Fruit fly (Drosophila melanogaster): Measurements from ENCODE around the gene CG32152.

Gene CG32152

dm6 chr3L:16112069-16112820 is 31.6 kb downstream of the CG32152 start, which contains the start of gene Zn72D (continued):
- TF ChIP-seq Dll (GFP tag; IDR thresholded peaks at IDR 0.05; ENCODE audit: partially characterized antibody) (peak; percentile 45; the same call in 1 of the 4 replicates), klu (GFP tag; IDR thresholded peaks at IDR 0.05) (no peak), E2f2 (GFP tag; IDR thresholded peaks at IDR 0.05) (0 out of 2 replicates have a peak, but pooled peaks have one; percentile 18), Vsx1 (GFP tag; optimal IDR thresholded peaks at IDR 0.05) (no peak), CG8944 (GFP tag; optimal IDR thresholded peaks at IDR 0.05) (no peak), Dp (GFP tag; optimal IDR thresholded peaks at IDR 0.05) (peak; percentile 8), Sin3A (optimal IDR thresholded peaks at IDR 0.05) (peak; percentile 73), fd64A (GFP tag; optimal IDR thresholded peaks at IDR 0.05) (no peak), Dbx (GFP tag; IDR thresholded peaks at IDR 0.05) (no peak), CG1602 (GFP tag; optimal IDR thresholded peaks at IDR 0.05) (no peak), CG7271 (tag; optimal IDR thresholded peaks at IDR 0.05) (peak; percentile 22), ro (GFP tag; IDR thresholded peaks at IDR 0.05) (no peak), CG31441 (GFP tag; IDR thresholded peaks at IDR 0.05) (no peak), CG5953 (GFP tag; IDR thresholded peaks at IDR 0.05) (no peak), stc (GFP tag; IDR thresholded peaks at IDR 0.05) (no peak), H2.0 (GFP tag; IDR thresholded peaks at IDR 0.05) (no peak), CG12071 (GFP tag; optimal IDR thresholded peaks at IDR 0.05) (no peak), CG10959 (GFP tag; IDR thresholded peaks at IDR 0.05) (no peak), bowl (GFP tag; IDR thresholded peaks at IDR 0.05) (no peak), Deaf1 (tag; optimal IDR thresholded peaks at IDR 0.05) (no peak), Dref (GFP tag; IDR thresholded peaks at IDR 0.05) (peak; percentile 49), CG17612 (GFP tag; IDR thresholded peaks at IDR 0.05) (no peak), tup (GFP tag; optimal IDR thresholded peaks at IDR 0.05) (no peak), en (GFP tag; optimal IDR thresholded peaks at IDR 0.05) (no peak), inv (GFP tag; IDR thresholded peaks at IDR 0.05; ENCODE audit: partially characterized antibody) (no peak)

- TF ChIP-seq toy (GFP tag; IDR thresholded peaks at IDR 0.05) (no peak), CG8478 (optimal IDR thresholded peaks at IDR 0.05) (no peak), CG9932 (GFP tag; IDR thresholded peaks at IDR 0.05) (peak; percentile 79), C15 (GFP tag; IDR thresholded peaks at IDR 0.05) (peak; percentile 38; the same call in 1 of the 3 replicates), CG7786 (GFP tag; optimal IDR thresholded peaks at IDR 0.05) (peak; percentile 85), Dbx (GFP tag; IDR thresholded peaks at IDR 0.05) (peak; percentile 82), CG6654 (GFP tag; optimal IDR thresholded peaks at IDR 0.05) (peak; percentile 43), fd96Cb (tag; optimal IDR thresholded peaks at IDR 0.05) (peak; percentile 75), CG2889 (GFP tag; IDR thresholded peaks at IDR 0.05) (peak; percentile 67; the same call in 2 of the 3 replicates), CG8089 (GFP tag; optimal IDR thresholded peaks at IDR 0.05) (peak; percentile 84), Lpt (GFP tag; optimal IDR thresholded peaks at IDR 0.05) (no peak), CG4404 (GFP tag; IDR thresholded peaks at IDR 0.05) (peak; percentile 77), CG1529 (GFP tag; optimal IDR thresholded peaks at IDR 0.05) (no peak), maf-S (GFP tag; optimal IDR thresholded peaks at IDR 0.05) (peak; percentile 83), eyg (GFP tag; optimal IDR thresholded peaks at IDR 0.05) (peak; percentile 46), ERR (GFP tag; optimal IDR thresholded peaks at IDR 0.05) (peak; percentile 71), CG5953 (GFP tag; IDR thresholded peaks at IDR 0.05) (peak; percentile 72), nmo (GFP tag; optimal IDR thresholded peaks at IDR 0.05) (peak; percentile 75), CG3726 (GFP tag; IDR thresholded peaks at IDR 0.05) (peak; percentile 74), MBD-R2 (GFP tag; IDR thresholded peaks at IDR 0.05) (peak; percentile 94), Sox102F (GFP tag; optimal IDR thresholded peaks at IDR 0.05) (peak; percentile 84), CG11504 (tag; optimal IDR thresholded peaks at IDR 0.05) (no peak), sisA (GFP tag; IDR thresholded peaks at IDR 0.05) (peak; percentile 86), CG18619 (GFP tag; optimal IDR thresholded peaks at IDR 0.05) (peak; percentile 41), CG17328 (GFP tag; IDR thresholded peaks at IDR 0.05) (peak; percentile 90), schlank (tag; optimal IDR thresholded peaks at IDR 0.05) (peak; percentile 56), Ada2b (GFP tag; IDR thresholded peaks at IDR 0.05) (peak; percentile 86), Opbp (GFP tag; IDR thresholded peaks at IDR 0.05; ENCODE audit: partially characterized antibody) (no peak), Med (GFP tag) (peak; percentile 98)
These were observed 38.3 kb downstream of the CG32152 start, which contains the start of the genes IntS9 and CG43295 for dm6 chr3L:16105528-16105927. Gene IntS9 (minus strand): TSS chr3L:16105627. Gene CG43295 (plus strand): TSS chr3L:16105852.
